Fruit fly (Drosophila melanogaster) whole organism, embryonic: Measurements from ENCODE around the gene CG33795.

ENCODE experiments used
- Abd-B ChIP-seq: fragments of 200-800 bp; sonication (Bioruptor generic); optimal IDR thresholded peaks from 2 replicates; lab custom pipeline; 2018; ENCODE audit warnings: missing biosample characterization, mild to moderate bottlenecking, missing genetic modification characterization, moderate library complexity
- Atf3 ChIP-seq: fragments of 200-800 bp; sonication (Bioruptor generic); optimal IDR thresholded peaks from 3 replicates; lab custom pipeline; 2016; ENCODE audit warnings: missing biosample characterization, missing genetic modification characterization
- C15 ChIP-seq: fragments of 200-800 bp; sonication (Bioruptor generic); IDR thresholded peaks from 3 replicates; pipeline ENCODE4 v1.3.6; 2022; ENCODE audit warnings: missing biosample characterization, missing genetic modification characterization
- CG10543 ChIP-seq: fragments of 200-800 bp; sonication (Bioruptor generic); optimal IDR thresholded peaks from 3 replicates; lab custom pipeline; 2017; ENCODE audit warnings: missing biosample characterization, mild to moderate bottlenecking, missing genetic modification characterization, moderate library complexity
- CG12769 ChIP-seq: fragments of 200-800 bp; sonication (Bioruptor generic); optimal IDR thresholded peaks from 2 replicates; lab custom pipeline; 2019; ENCODE audit warnings: missing biosample characterization, mild to moderate bottlenecking, missing genetic modification characterization, moderate library complexity
- CG17912 ChIP-seq: fragments of 200-800 bp; sonication (Bioruptor generic); optimal IDR thresholded peaks from 2 replicates; lab custom pipeline; 2018; ENCODE audit warnings: missing biosample characterization, mild to moderate bottlenecking, missing genetic modification characterization
- CG1792 ChIP-seq: fragments of 200-800 bp; sonication (Bioruptor generic); optimal IDR thresholded peaks from 2 replicates; lab custom pipeline; 2016; ENCODE audit warnings: missing biosample characterization, missing genetic modification characterization
- CG2202 ChIP-seq: fragments of 200-800 bp; sonication (Bioruptor generic); optimal IDR thresholded peaks from 2 replicates; lab custom pipeline; 2018; ENCODE audit warnings: missing biosample characterization, mild to moderate bottlenecking, missing genetic modification characterization
- CG30403 ChIP-seq: fragments of 200-800 bp; sonication (Bioruptor generic); optimal IDR thresholded peaks from 3 replicates; lab custom pipeline; 2016; ENCODE audit warnings: missing biosample characterization, missing genetic modification characterization
- CG4328 ChIP-seq: fragments of 200-800 bp; sonication (Bioruptor generic); optimal IDR thresholded peaks from 3 replicates; lab custom pipeline; 2017; ENCODE audit warnings: missing biosample characterization, missing genetic modification reagents, missing genetic modification characterization
- CG4820 ChIP-seq: fragments of 200-800 bp; sonication (Bioruptor generic); optimal IDR thresholded peaks from 3 replicates; lab custom pipeline; 2016; ENCODE audit warnings: missing biosample characterization, missing genetic modification characterization
- CG8359 ChIP-seq: fragments of 200-800 bp; sonication (Bioruptor generic); optimal IDR thresholded peaks from 2 replicates; lab custom pipeline; 2017; ENCODE audit warnings: missing biosample characterization, mild to moderate bottlenecking, missing genetic modification characterization, borderline replicate concordance
- CG9727 ChIP-seq: fragments of 200-800 bp; sonication (Bioruptor generic); optimal IDR thresholded peaks from 3 replicates; lab custom pipeline; 2017; ENCODE audit warnings: missing biosample characterization, mild to moderate bottlenecking, missing genetic modification characterization
- Elba2 ChIP-seq: fragments of 200-800 bp; sonication (Bioruptor generic); optimal IDR thresholded peaks from 3 replicates; lab custom pipeline; 2016; ENCODE audit warnings: missing biosample characterization, missing genetic modification characterization
- H2.0 ChIP-seq: fragments of 200-800 bp; sonication (Bioruptor generic); IDR thresholded peaks from 2 replicates; pipeline ENCODE4 v1.3.6; 2022; ENCODE audit warnings: missing biosample characterization, missing genetic modification characterization
- HHEX ChIP-seq: fragments of 200-800 bp; sonication (Bioruptor generic); optimal IDR thresholded peaks from 3 replicates; lab custom pipeline; 2017; ENCODE audit warnings: missing biosample characterization, mild to moderate bottlenecking, missing genetic modification characterization, missing genetic modification reagents
- HLHmδ ChIP-seq: fragments of 200-800 bp; sonication (Bioruptor generic); optimal IDR thresholded peaks from 2 replicates; lab custom pipeline; 2018; ENCODE audit warnings: missing biosample characterization, mild to moderate bottlenecking, missing genetic modification characterization, moderate library complexity
- MBD-R2 ChIP-seq: fragments of 200-800 bp; sonication (Bioruptor generic); IDR thresholded peaks from 2 replicates; pipeline ENCODE4 v1.3.6; 2022; ENCODE audit warnings: missing biosample characterization, missing genetic modification characterization
- Meics ChIP-seq: fragments of 200-800 bp; sonication (Bioruptor generic); optimal IDR thresholded peaks from 2 replicates; lab custom pipeline; 2017; ENCODE audit warnings: missing biosample characterization, mild to moderate bottlenecking, missing genetic modification characterization
- NK7.1 ChIP-seq: fragments of 200-800 bp; sonication (Bioruptor generic); optimal IDR thresholded peaks from 3 replicates; lab custom pipeline; 2016; ENCODE audit warnings: missing biosample characterization, missing genetic modification characterization
- Nf-YB ChIP-seq: fragments of 200-800 bp; sonication (Bioruptor generic); optimal IDR thresholded peaks from 3 replicates; lab custom pipeline; 2019; ENCODE audit warnings: missing biosample characterization, mild to moderate bottlenecking, missing genetic modification characterization, moderate library complexity
- Pdp1 ChIP-seq, 2 experiments: fragments of 200-800 bp; sonication (Bioruptor generic); optimal IDR thresholded peaks; 3 replicates each; lab custom pipeline; 2016; ENCODE audit warnings: missing biosample characterization in 2 of 2, missing genetic modification characterization in 2 of 2, mild to moderate bottlenecking in 1 of 2, moderate library complexity in 1 of 2
- Side ChIP-seq: fragments of 200-800 bp; sonication (Bioruptor generic); optimal IDR thresholded peaks from 2 replicates; lab custom pipeline; 2016; ENCODE audit warnings: missing biosample characterization, missing genetic modification characterization
- TFAM ChIP-seq: fragments of 200-800 bp; sonication (Bioruptor generic); optimal IDR thresholded peaks from 2 replicates; lab custom pipeline; 2017; ENCODE audit warnings: missing biosample characterization, missing genetic modification characterization, inconsistent platforms
- Xrp1 ChIP-seq: fragments of 200-800 bp; sonication (Bioruptor generic); IDR thresholded peaks from 2 replicates; pipeline ENCODE4 v1.3.6; 2022; ENCODE audit warnings: missing biosample characterization, missing genetic modification characterization
- amos ChIP-seq: fragments of 200-800 bp; sonication (Bioruptor generic); IDR thresholded peaks from 2 replicates; pipeline ENCODE4 v1.3.6; 2022; ENCODE audit warnings: missing biosample characterization, missing genetic modification characterization; ENCODE audit not compliant: partially characterized antibody
- chif ChIP-seq, 2 experiments: fragments of 200-800 bp; sonication (Bioruptor generic); optimal IDR thresholded peaks; 3 replicates each; lab custom pipeline; 2016; ENCODE audit warnings: missing biosample characterization in 2 of 2, missing genetic modification characterization in 2 of 2
- chinmo ChIP-seq: fragments of 200-800 bp; sonication (Bioruptor generic); IDR thresholded peaks from 4 replicates; pipeline ENCODE4 v1.3.6; 2022; ENCODE audit warnings: missing biosample characterization, missing genetic modification characterization; ENCODE audit not compliant: partially characterized antibody
- chn ChIP-seq: fragments of 200-800 bp; sonication (Bioruptor generic); optimal IDR thresholded peaks from 2 replicates; lab custom pipeline; 2016; ENCODE audit warnings: missing biosample characterization, missing genetic modification characterization
- corto ChIP-seq: fragments of 200-800 bp; sonication (Bioruptor generic); optimal IDR thresholded peaks from 2 replicates; lab custom pipeline; 2016; ENCODE audit warnings: missing biosample characterization, mild to moderate bottlenecking, missing genetic modification characterization, moderate library complexity
- dpn ChIP-seq, 2 experiments: fragments of 200-800 bp; sonication (Bioruptor generic); optimal IDR thresholded peaks; 3 replicates each; lab custom pipeline; 2016; ENCODE audit warnings: missing biosample characterization in 2 of 2, missing genetic modification characterization in 2 of 2
- esg ChIP-seq: fragments of 200-800 bp; sonication (Bioruptor generic); conservative IDR thresholded peaks from 2 replicates; pipeline ENCODE4 v1.3.6; 2022; ENCODE audit warnings: missing biosample characterization, missing genetic modification characterization
- gt ChIP-seq: fragments of 200-800 bp; sonication (Bioruptor generic); IDR thresholded peaks from 2 replicates; pipeline ENCODE4 v1.3.6; 2022; ENCODE audit warnings: missing biosample characterization, missing genetic modification characterization
- hb ChIP-seq: fragments of 200-800 bp; sonication (Bioruptor generic); IDR thresholded peaks from 3 replicates; pipeline ENCODE4 v1.3.6; 2022; ENCODE audit warnings: missing biosample characterization, missing genetic modification characterization; ENCODE audit not compliant: partially characterized antibody
- jigr1 ChIP-seq: fragments of 200-800 bp; sonication (Bioruptor generic); IDR thresholded peaks from 3 replicates; pipeline ENCODE4 v1.3.6; 2022; ENCODE audit warnings: missing biosample characterization, missing genetic modification characterization
- jing ChIP-seq: fragments of 200-800 bp; sonication (Bioruptor generic); optimal IDR thresholded peaks from 2 replicates; lab custom pipeline; 2018; ENCODE audit warnings: missing biosample characterization, mild to moderate bottlenecking, missing genetic modification characterization
- kah ChIP-seq: fragments of 200-800 bp; sonication (Bioruptor generic); optimal IDR thresholded peaks from 2 replicates; lab custom pipeline; 2018; ENCODE audit warnings: missing biosample characterization, mild to moderate bottlenecking, missing genetic modification characterization
- mam ChIP-seq: fragments of 200-800 bp; sonication (Bioruptor generic); optimal IDR thresholded peaks from 3 replicates; lab custom pipeline; 2016; ENCODE audit warnings: missing biosample characterization, missing genetic modification characterization
- nmo ChIP-seq: fragments of 200-800 bp; sonication (Bioruptor generic); optimal IDR thresholded peaks from 2 replicates; lab custom pipeline; 2018; ENCODE audit warnings: missing biosample characterization, mild to moderate bottlenecking, missing genetic modification characterization, moderate library complexity
- pfk ChIP-seq: fragments of 200-800 bp; sonication (Bioruptor generic); optimal IDR thresholded peaks from 2 replicates; lab custom pipeline; 2018; ENCODE audit warnings: missing biosample characterization, mild to moderate bottlenecking, missing genetic modification characterization, moderate library complexity
- psq ChIP-seq: fragments of 200-800 bp; sonication (Bioruptor generic); optimal IDR thresholded peaks from 2 replicates; lab custom pipeline; 2017; ENCODE audit warnings: missing biosample characterization, missing genetic modification characterization
- pum ChIP-seq: fragments of 200-800 bp; sonication (Bioruptor generic); optimal IDR thresholded peaks from 2 replicates; lab custom pipeline; 2016; ENCODE audit warnings: missing biosample characterization, missing genetic modification characterization
- pzg ChIP-seq: fragments of 200-800 bp; sonication (Bioruptor generic); optimal IDR thresholded peaks from 3 replicates; lab custom pipeline; 2018; ENCODE audit warnings: missing biosample characterization, mild to moderate bottlenecking, missing genetic modification characterization, moderate library complexity
- ttk ChIP-seq: fragments of 200-800 bp; sonication (Bioruptor generic); IDR thresholded peaks from 2 replicates; pipeline ENCODE4 v2.1.2; 2022; ENCODE audit warnings: missing biosample characterization, missing genetic modification characterization
- wdn ChIP-seq: fragments of 200-800 bp; sonication (Bioruptor generic); IDR thresholded peaks from 2 replicates; pipeline ENCODE4 v1.3.6; 2022; ENCODE audit warnings: missing biosample characterization, missing genetic modification characterization
- z ChIP-seq: fragments of 200-800 bp; sonication (Bioruptor generic); IDR thresholded peaks from 3 replicates; pipeline ENCODE4 v1.3.6; 2022; ENCODE audit warnings: missing biosample characterization, missing genetic modification characterization

The CG33795 gene

DNA sequence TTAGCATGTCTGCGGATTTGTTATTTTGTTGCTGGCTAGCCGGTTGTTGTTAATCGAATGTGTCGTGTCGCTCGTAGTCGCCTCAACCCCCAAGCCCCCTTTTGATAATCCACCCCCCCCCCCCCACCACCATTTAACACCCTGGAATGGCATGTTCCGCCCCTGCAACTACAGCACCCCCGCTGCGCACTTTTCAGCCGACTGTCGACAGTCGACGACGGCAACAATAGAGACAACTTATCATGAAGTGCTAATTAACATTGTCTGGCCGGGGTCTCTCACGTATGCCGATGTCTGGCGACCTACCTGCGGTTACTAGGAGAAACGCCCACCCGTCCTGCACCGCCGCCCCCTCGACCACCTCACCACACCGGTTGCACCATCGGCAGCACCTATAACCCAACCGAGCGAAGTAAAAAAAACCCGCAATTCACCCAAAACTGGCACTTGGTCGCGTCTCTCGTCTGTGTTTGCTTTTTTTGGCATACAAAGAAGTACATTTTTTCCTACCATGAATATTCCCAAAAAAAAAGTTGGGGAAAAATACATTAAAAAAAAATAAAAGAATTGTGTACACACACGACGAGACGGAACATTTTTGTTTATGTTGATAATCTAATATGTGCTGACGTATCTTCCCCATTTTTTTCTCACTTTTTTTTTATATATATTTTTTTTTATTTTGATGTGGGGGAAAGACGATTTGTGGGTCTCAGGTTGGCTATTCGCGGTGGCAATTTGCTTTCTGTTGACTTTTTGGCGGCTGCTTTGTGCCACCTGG, 4.8 kb downstream of the CG33795 start (continued):
- no peak for TF ChIP-seq NK7.1 (GFP tag; lab: Kevin White, UChicago)
- TF ChIP-seq HLHmδ (GFP tag; lab: Kevin White, UChicago) = no peak
- TF ChIP-seq ttk (GFP tag; lab: Robert Waterston, UW) = no peak
- TF ChIP-seq chinmo = 0 out of 4 replicates have a peak, but pooled peaks have one; percentile 39

DNA sequence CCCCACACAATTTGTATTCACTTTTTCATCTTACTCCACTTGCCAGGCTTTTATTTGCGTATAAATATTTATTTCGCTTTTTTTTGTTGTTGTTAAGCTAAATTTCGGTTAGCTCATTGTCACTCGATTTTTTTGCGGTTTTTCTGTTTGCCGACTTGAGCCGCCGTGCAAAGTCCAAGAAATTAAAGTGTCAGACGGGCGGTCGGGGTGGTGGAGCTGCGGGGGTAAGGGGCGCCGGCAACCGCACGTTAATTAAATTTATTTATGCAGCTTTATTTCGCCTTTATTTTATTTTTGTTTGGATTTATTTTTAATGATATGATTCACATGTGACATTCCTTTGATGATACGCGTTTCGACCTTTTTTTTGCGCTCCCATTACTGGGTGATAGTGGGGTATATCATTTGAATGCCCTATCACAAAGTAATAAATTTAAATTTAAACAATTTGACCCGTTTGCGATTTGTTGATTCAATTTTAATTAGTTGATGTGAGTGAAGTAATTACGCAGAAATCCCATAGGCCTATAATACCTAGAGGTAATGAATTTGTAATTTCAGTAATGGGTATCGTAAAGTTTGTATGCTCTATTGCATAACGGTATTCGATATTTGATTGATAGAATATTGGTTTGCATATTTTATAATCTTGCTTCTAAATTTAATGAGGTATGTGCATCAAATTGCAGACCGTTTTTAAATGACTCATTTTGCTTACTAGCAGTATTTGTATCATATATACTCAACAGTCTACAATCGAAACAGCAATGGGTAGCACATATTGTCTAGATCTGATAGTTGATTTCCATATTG, 5.6 kb downstream of the CG33795 start:
- TF ChIP-seq Abd-B (GFP tag; lab: Kevin White, UChicago) (peak; percentile 41), CG17912 (GFP tag; lab: Kevin White, UChicago) (no peak), CG1792 (GFP tag; lab: Kevin White, UChicago) (peak; percentile 15), CG10543 (GFP tag; lab: Kevin White, UChicago) (no peak), wdn (GFP tag; lab: Robert Waterston, UW) (no peak), CG4820 (GFP tag; lab: Kevin White, UChicago) (peak; percentile 3), Xrp1 (GFP tag; lab: Robert Waterston, UW) (no peak), jigr1 (GFP tag; lab: Robert Waterston, UW) (no peak), chn (no peak), psq (GFP tag; lab: Kevin White, UChicago) (no peak), Atf3 (no peak), CG2202 (tag; lab: Kevin White, UChicago) (no peak), CG12769 (tag; lab: Kevin White, UChicago) (peak; percentile 29), pum (GFP tag; lab: Kevin White, UChicago) (no peak), MBD-R2 (GFP tag; lab: Robert Waterston, UW) (no peak), Meics (GFP tag; lab: Kevin White, UChicago) (peak; percentile 37), mam (GFP tag; lab: Kevin White, UChicago) (peak; percentile 65), CG4328 (GFP tag; lab: Kevin White, UChicago) (no peak), chif (GFP tag; optimal IDR thresholded peaks at IDR 0.05; lab: Kevin White, UChicago) (peak in 1 of 2 experiments; percentile 36), TFAM (GFP tag; lab: Kevin White, UChicago) (no peak), Side (GFP tag; lab: Kevin White, UChicago) (peak; percentile 22), esg (GFP tag; lab: Robert Waterston, UW) (peak; percentile 57), gt (GFP tag; lab: Robert Waterston, UW) (no peak), kah (GFP tag; lab: Kevin White, UChicago) (no peak), hb (no peak), dpn (GFP tag; optimal IDR thresholded peaks at IDR 0.05; lab: Kevin White, UChicago) (peak; percentile 44 to 60), Elba2 (no peak), CG9727 (GFP tag; lab: Kevin White, UChicago) (peak; percentile 31), nmo (GFP tag; lab: Kevin White, UChicago) (peak; percentile 26), C15 (no peak), amos (GFP tag; lab: Robert Waterston, UW) (no peak), HHEX (GFP tag; lab: Kevin White, UChicago) (peak; percentile 8), CG30403 (GFP tag; lab: Kevin White, UChicago) (peak; percentile 66), CG8359 (no peak), pfk (GFP tag; lab: Kevin White, UChicago) (no peak), Nf-YB (GFP tag; lab: Kevin White, UChicago) (peak; percentile 5), z (GFP tag; lab: Robert Waterston, UW) (no peak), H2.0 (GFP tag; lab: Robert Waterston, UW) (0 out of 2 replicates have a peak, but pooled peaks have one; percentile 28), corto (GFP tag; lab: Kevin White, UChicago) (peak; percentile 6), pzg (no peak), jing (GFP tag; lab: Kevin White, UChicago) (peak; percentile 6), Pdp1 (GFP tag; optimal IDR thresholded peaks at IDR 0.05; lab: Kevin White, UChicago) (peak; percentile 54 to 67)
